Worm (Caenorhabditis elegans) whole organism, L4 larva: ENCODE data around the gene Y32F6A.4.

Source experiments
- F26F4.8 ChIP-seq: fragments of 200-800 bp; sonication (Bioruptor generic); conservative IDR thresholded peaks from 2 replicates; pipeline ENCODE4 v1.3.6; 2022; ENCODE audit warnings: missing genetic modification characterization, missing compliant biosample characterization
- F49E8.2 ChIP-seq: sonication (generic microtip); optimal IDR thresholded peaks from 2 replicates; lab custom pipeline; 2016; ENCODE audit warnings: missing compliant biosample characterization, mild to moderate bottlenecking, missing genetic modification characterization, borderline replicate concordance
- R02D3.7 ChIP-seq: fragments of 150-350 bp; sonication (generic microtip); optimal IDR thresholded peaks from 3 replicates; lab custom pipeline; 2014; ENCODE audit warnings: missing biosample characterization, missing genetic modification characterization
- T20F7.1 ChIP-seq: fragments of 200-800 bp; sonication (Bioruptor generic); optimal IDR thresholded peaks from 2 replicates; lab custom pipeline; 2018; ENCODE audit warnings: mild to moderate bottlenecking, missing genetic modification characterization, missing compliant biosample characterization
- Y105C5A.15 ChIP-seq: fragments of 200-800 bp; sonication (Bioruptor generic); IDR thresholded peaks from 2 replicates; pipeline ENCODE4 v1.3.6; 2022; ENCODE audit warnings: missing genetic modification characterization, missing compliant biosample characterization
- Y5F2A.4 ChIP-seq: fragments of 200-800 bp; sonication (Bioruptor generic); optimal IDR thresholded peaks from 2 replicates; lab custom pipeline; 2018; ENCODE audit warnings: mild to moderate bottlenecking, missing genetic modification characterization, missing compliant biosample characterization
- attf-4 ChIP-seq: sonication (generic microtip); optimal IDR thresholded peaks from 3 replicates; lab custom pipeline; 2017; ENCODE audit warnings: missing biosample characterization, missing genetic modification characterization
- ceh-20 ChIP-seq: fragments of 200-800 bp; sonication (Bioruptor generic); IDR thresholded peaks from 2 replicates; pipeline ENCODE4 v1.3.6; 2022; ENCODE audit warnings: missing genetic modification reagents, missing genetic modification characterization, missing compliant biosample characterization
- ceh-28 ChIP-seq: fragments of 150-350 bp; optimal IDR thresholded peaks from 2 replicates; lab custom pipeline; 2014; ENCODE audit warnings: missing biosample characterization, missing genetic modification reagents, missing genetic modification characterization
- ceh-44 ChIP-seq: fragments of 200-800 bp; sonication (Bioruptor generic); IDR thresholded peaks from 2 replicates; pipeline ENCODE4 v1.3.6; 2022; ENCODE audit warnings: missing genetic modification reagents, missing genetic modification characterization, missing compliant biosample characterization
- ctbp-1 ChIP-seq: fragments of 200-800 bp; sonication (Bioruptor generic); IDR thresholded peaks from 2 replicates; pipeline ENCODE4 v1.3.6; 2022; ENCODE audit warnings: missing genetic modification reagents, missing genetic modification characterization, missing compliant biosample characterization
- daf-8 ChIP-seq: fragments of 200-800 bp; sonication (Bioruptor generic); IDR thresholded peaks from 2 replicates; pipeline ENCODE4 v1.3.6; 2022; ENCODE audit warnings: missing genetic modification characterization, missing compliant biosample characterization
- dmd-6 ChIP-seq: fragments of 200-800 bp; sonication (Bioruptor generic); IDR thresholded peaks from 2 replicates; pipeline ENCODE4 v1.3.6; 2022; ENCODE audit warnings: missing genetic modification reagents, missing genetic modification characterization, missing compliant biosample characterization
- egl-43 ChIP-seq: fragments of 200-800 bp; sonication (Bioruptor generic); IDR thresholded peaks from 2 replicates; pipeline ENCODE4 v1.3.6; 2022; ENCODE audit warnings: missing genetic modification reagents, missing genetic modification characterization, missing compliant biosample characterization
- hif-1 ChIP-seq, 2 experiments: sonication (generic microtip); optimal IDR thresholded peaks; 2 replicates each; lab custom pipeline; 2016 to 2017; ENCODE audit warnings: missing compliant biosample characterization in 2 of 2, missing genetic modification characterization in 2 of 2, missing genetic modification reagents in 2 of 2, missing genotype in 2 of 2, mild to moderate bottlenecking in 1 of 2
- hlh-30 ChIP-seq: sonication (generic microtip); optimal IDR thresholded peaks from 2 replicates; lab custom pipeline; 2017; ENCODE audit warnings: antibody characterized with exemption, mild to moderate bottlenecking, missing genetic modification characterization, missing compliant biosample characterization; ENCODE audit not compliant: insufficient read depth
- hmg-1.1 ChIP-seq: fragments of 200-800 bp; sonication (Bioruptor generic); IDR thresholded peaks from 2 replicates; pipeline ENCODE4 v1.3.6; 2022; ENCODE audit warnings: missing genetic modification reagents, missing genetic modification characterization, missing compliant biosample characterization
- jun-1 ChIP-seq: fragments of 150-350 bp; optimal IDR thresholded peaks from 2 replicates; lab custom pipeline; 2014; ENCODE audit warnings: missing biosample characterization, missing genetic modification reagents, missing genetic modification characterization
- lim-7 ChIP-seq: fragments of 200-800 bp; sonication (Bioruptor generic); IDR thresholded peaks from 2 replicates; pipeline ENCODE4 v1.3.6; 2022; ENCODE audit warnings: missing genetic modification characterization, missing compliant biosample characterization
- lin-39 ChIP-seq: fragments of 150-350 bp; optimal IDR thresholded peaks from 2 replicates; lab custom pipeline; 2014; ENCODE audit warnings: missing biosample characterization, missing genetic modification reagents, missing genetic modification characterization
- madf-9 ChIP-seq: fragments of 200-800 bp; sonication (Bioruptor generic); conservative IDR thresholded peaks from 2 replicates; pipeline ENCODE4 v1.3.6; 2022; ENCODE audit warnings: missing genetic modification reagents, missing genetic modification characterization, missing compliant biosample characterization
- mes-2 ChIP-seq: sonication (generic microtip); optimal IDR thresholded peaks from 2 replicates; lab custom pipeline; 2016; ENCODE audit warnings: missing genotype, mild to moderate bottlenecking, missing genetic modification characterization, missing compliant biosample characterization; ENCODE audit not compliant: poor library complexity, severe bottlenecking
- mxl-3 ChIP-seq: fragments of 200-800 bp; sonication (Bioruptor generic); optimal IDR thresholded peaks from 2 replicates; lab custom pipeline; 2018; ENCODE audit warnings: mild to moderate bottlenecking, missing genetic modification characterization, missing compliant biosample characterization
- nhr-10 ChIP-seq: fragments of 150-350 bp; optimal IDR thresholded peaks from 2 replicates; lab custom pipeline; 2014; ENCODE audit warnings: missing biosample characterization, missing genetic modification characterization
- nhr-28 ChIP-seq: fragments of 150-350 bp; optimal IDR thresholded peaks from 2 replicates; lab custom pipeline; 2014; ENCODE audit warnings: missing biosample characterization, missing genetic modification characterization
- pha-4 ChIP-seq, 2 experiments: fragments of 150-350 bp in 1 of 2; fragments of 200-800 bp in 1 of 2; sonication (Bioruptor generic) in 1 of 2; IDR thresholded peaks in 1 of 2; optimal IDR thresholded peaks in 1 of 2; 2 replicates each; pipeline versions ENCODE4 v1.3.6 to Lab custom; 2014 to 2022; ENCODE audit warnings: missing genetic modification characterization in 2 of 2, missing genetic modification reagents in 2 of 2, missing biosample characterization in 1 of 2, missing compliant biosample characterization in 1 of 2
- php-3 ChIP-seq: fragments of 200-800 bp; sonication (Bioruptor generic); IDR thresholded peaks from 2 replicates; pipeline ENCODE4 v1.3.6; 2022; ENCODE audit warnings: missing genetic modification reagents, missing genetic modification characterization, missing compliant biosample characterization
- pqm-1 ChIP-seq: sonication (generic microtip); optimal IDR thresholded peaks from 2 replicates; lab custom pipeline; 2017; ENCODE audit warnings: missing biosample characterization, missing genetic modification characterization
- saeg-2 ChIP-seq: fragments of 200-800 bp; sonication (Bioruptor generic); IDR thresholded peaks from 2 replicates; pipeline ENCODE4 v1.3.6; 2022; ENCODE audit warnings: missing genetic modification reagents, missing genetic modification characterization, missing compliant biosample characterization
- set-16 ChIP-seq: fragments of 200-800 bp; sonication (Bioruptor generic); IDR thresholded peaks from 2 replicates; pipeline ENCODE4 v1.3.6; 2022; ENCODE audit warnings: missing genetic modification reagents, missing genetic modification characterization, missing compliant biosample characterization
- tag-97 ChIP-seq: fragments of 200-800 bp; sonication (Bioruptor generic); IDR thresholded peaks from 2 replicates; pipeline ENCODE4 v1.3.6; 2022; ENCODE audit warnings: missing genetic modification characterization, missing compliant biosample characterization
- unc-39 ChIP-seq: sonication (generic microtip); optimal IDR thresholded peaks from 2 replicates; lab custom pipeline; 2017; ENCODE audit warnings: missing biosample characterization, missing genetic modification characterization
- vab-7 ChIP-seq: fragments of 200-800 bp; sonication (Bioruptor generic); IDR thresholded peaks from 2 replicates; pipeline ENCODE4 v1.3.6; 2022; ENCODE audit warnings: missing genetic modification reagents, missing genetic modification characterization, missing compliant biosample characterization
- zag-1 ChIP-seq: fragments of 150-350 bp; optimal IDR thresholded peaks from 2 replicates; lab custom pipeline; 2014; ENCODE audit warnings: missing biosample characterization, missing genetic modification characterization
- zfp-2 ChIP-seq: sonication (generic microtip); optimal IDR thresholded peaks from 2 replicates; lab custom pipeline; 2016; ENCODE audit warnings: mild to moderate bottlenecking, missing genetic modification characterization, missing compliant biosample characterization
- zfp-3 ChIP-seq: fragments of 200-800 bp; sonication (Bioruptor generic); conservative IDR thresholded peaks from 2 replicates; pipeline ENCODE4 v1.3.6; 2022; ENCODE audit warnings: missing genetic modification reagents, missing genetic modification characterization, missing compliant biosample characterization
- zip-11 ChIP-seq: fragments of 200-800 bp; sonication (Bioruptor generic); IDR thresholded peaks from 2 replicates; pipeline ENCODE4 v1.3.6; 2022; ENCODE audit warnings: missing genetic modification characterization, missing compliant biosample characterization

The Y32F6A.4 gene

DNA sequence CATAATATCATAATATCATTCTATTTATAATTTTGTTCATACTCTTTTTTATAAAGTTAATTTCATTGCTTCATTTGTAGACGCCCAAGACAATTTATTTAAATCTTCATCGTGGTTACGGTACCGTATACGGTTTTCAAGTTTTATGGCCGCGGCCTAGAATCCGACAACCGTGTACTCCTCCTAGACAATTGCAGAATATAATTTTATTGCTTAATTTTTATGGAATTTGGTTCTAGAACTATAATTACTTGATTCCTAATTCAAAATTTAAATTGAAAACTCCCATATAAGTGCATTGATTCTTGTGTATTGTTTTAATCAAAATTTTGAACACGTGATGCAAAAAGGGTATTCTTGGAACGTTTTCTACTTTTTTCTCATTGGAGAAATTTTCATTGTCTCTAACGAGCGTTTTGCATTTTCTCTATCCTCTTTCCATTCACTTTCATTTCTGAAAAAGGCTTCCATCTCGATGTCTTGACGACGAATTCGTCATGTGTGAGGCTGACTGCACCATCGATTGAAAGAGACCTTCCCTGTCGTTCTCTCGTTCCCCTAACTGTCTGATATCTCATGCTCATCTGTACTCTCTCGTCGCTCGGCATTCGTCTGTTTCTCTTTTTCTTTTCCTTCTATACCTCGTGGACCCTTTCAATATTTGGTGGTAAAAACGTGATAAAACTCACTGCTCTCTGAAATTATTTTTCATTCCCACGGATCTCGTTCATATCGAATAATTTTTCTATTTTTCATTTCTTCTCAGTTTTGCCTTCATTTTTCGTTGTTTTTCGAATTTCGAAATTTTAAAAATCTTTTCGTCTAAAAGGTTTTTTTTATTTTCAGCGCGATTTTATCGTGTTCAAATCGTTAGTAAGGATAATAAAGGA lies 7.5 kb upstream of the Y32F6A.4 start, which contains the start of gene pap-1 (continued):
- no peak for TF ChIP-seq unc-39 (tag; lab: Kevin White, UChicago)
- no peak for TF ChIP-seq zfp-3 (GFP tag; lab: Robert Waterston, UW)
- no peak for TF ChIP-seq ctbp-1 (GFP tag; lab: Robert Waterston, UW)
- TF ChIP-seq saeg-2 (GFP tag; lab: Robert Waterston, UW): no peak
- TF ChIP-seq nhr-28 (tag; lab: Kevin White, UChicago): no peak
- no peak for TF ChIP-seq attf-4 (tag; lab: Kevin White, UChicago)
- no peak for TF ChIP-seq vab-7 (GFP tag; lab: Robert Waterston, UW)
- no peak for TF ChIP-seq F49E8.2 (tag; lab: Kevin White, UChicago)
- no peak for TF ChIP-seq madf-9 (GFP tag; lab: Robert Waterston, UW)
- no peak for TF ChIP-seq zag-1 (tag; lab: Kevin White, UChicago)
- no peak for TF ChIP-seq set-16 (GFP tag; lab: Robert Waterston, UW)
- no peak for TF ChIP-seq dmd-6 (GFP tag; lab: Robert Waterston, UW)
- TF ChIP-seq egl-43: no peak
- TF ChIP-seq jun-1 (tag; lab: Kevin White, UChicago): no peak
- no peak for TF ChIP-seq pha-4 (GFP tag; IDR thresholded peaks at IDR 0.05; lab: Robert Waterston, UW)
- TF ChIP-seq pha-4 (tag; optimal IDR thresholded peaks at IDR 0.05; lab: Kevin White, UChicago): no peak
- peak in 1 of 2 experiments; percentile 25 for TF ChIP-seq hif-1 (tag; optimal IDR thresholded peaks at IDR 0.05; lab: Kevin White, UChicago)
- TF ChIP-seq hmg-1.1 (GFP tag; lab: Robert Waterston, UW): no peak
- no peak for TF ChIP-seq nhr-10
- TF ChIP-seq Y105C5A.15 (GFP tag; lab: Robert Waterston, UW): no peak
- peak; percentile 59 for TF ChIP-seq ceh-28 (tag; lab: Kevin White, UChicago)
- peak; percentile 28 for TF ChIP-seq mxl-3 (GFP tag; lab: Kevin White, UChicago)
- no peak for TF ChIP-seq lim-7 (GFP tag; lab: Robert Waterston, UW)
- TF ChIP-seq Y5F2A.4: no peak
- no peak for TF ChIP-seq T20F7.1 (GFP tag; lab: Kevin White, UChicago)
- no peak for TF ChIP-seq zip-11 (GFP tag; lab: Robert Waterston, UW)
- no peak for TF ChIP-seq ceh-44 (GFP tag; lab: Robert Waterston, UW)
- TF ChIP-seq hlh-30: peak; percentile 95
- TF ChIP-seq pqm-1 (tag; lab: Kevin White, UChicago): no peak
- TF ChIP-seq F26F4.8 (GFP tag; lab: Robert Waterston, UW): no peak
- no peak for TF ChIP-seq tag-97 (GFP tag; lab: Robert Waterston, UW)
- TF ChIP-seq mes-2 (tag; lab: Kevin White, UChicago): peak; percentile 75
- TF ChIP-seq lin-39: no peak

- TF ChIP-seq mxl-3 (GFP tag; lab: Kevin White, UChicago) (no peak), ceh-20 (GFP tag; lab: Robert Waterston, UW) (no peak), daf-8 (GFP tag; lab: Robert Waterston, UW) (no peak), R02D3.7 (no peak), pha-4 (GFP tag; IDR thresholded peaks at IDR 0.05; lab: Robert Waterston, UW) (no peak), pha-4 (tag; optimal IDR thresholded peaks at IDR 0.05; lab: Kevin White, UChicago) (no peak), zfp-2 (tag; lab: Kevin White, UChicago) (no peak), lin-39 (no peak), php-3 (GFP tag; lab: Robert Waterston, UW) (no peak), nhr-28 (tag; lab: Kevin White, UChicago) (no peak), madf-9 (GFP tag; lab: Robert Waterston, UW) (no peak)
Measured at ce11 chrV:10440723-10441122, 6.9 kb upstream of the Y32F6A.4 start, which contains the start of gene snf-10. snf-10 (minus strand) TSS chrV:10440823.
